Worm (Caenorhabditis elegans) whole organism, L1 larva: ENCODE data around the gene W06B4.1.

ENCODE experiments used
- C04F5.9 ChIP-seq: sonication (generic microtip); optimal IDR thresholded peaks from 2 replicates; lab custom pipeline; 2016; ENCODE audit warnings: missing genetic modification characterization, missing compliant biosample characterization
- F16B12.6 ChIP-seq: fragments of 150-350 bp; optimal IDR thresholded peaks from 2 replicates; lab custom pipeline; 2014; ENCODE audit warnings: missing biosample characterization, missing genetic modification characterization
- alr-1 ChIP-seq: fragments of 200-800 bp; sonication (Bioruptor generic); optimal IDR thresholded peaks from 2 replicates; lab custom pipeline; 2018; ENCODE audit warnings: borderline replicate concordance, mild to moderate bottlenecking, missing genetic modification characterization, missing compliant biosample characterization
- aly-2 ChIP-seq: fragments of 150-350 bp; optimal IDR thresholded peaks from 2 replicates; lab custom pipeline; 2014; ENCODE audit warnings: missing biosample characterization, missing genetic modification characterization
- ama-1 ChIP-seq: fragments of 150-350 bp; optimal IDR thresholded peaks from 2 replicates; lab custom pipeline; 2014
- blmp-1 ChIP-seq: fragments of 150-350 bp; optimal IDR thresholded peaks from 2 replicates; lab custom pipeline; 2014; ENCODE audit warnings: missing biosample characterization, missing genetic modification characterization
- ceh-90 ChIP-seq: sonication (generic microtip); optimal IDR thresholded peaks from 2 replicates; lab custom pipeline; 2016; ENCODE audit warnings: missing genetic modification characterization, missing compliant biosample characterization
- dpl-1 ChIP-seq, 3 experiments: fragments of 150-350 bp in 2 of 3; sonication (generic microtip) in 1 of 3; optimal IDR thresholded peaks; 2 replicates each; lab custom pipeline; 2014 to 2017; ENCODE audit warnings: missing biosample characterization in 3 of 3, missing genetic modification characterization in 3 of 3, missing genetic modification reagents in 3 of 3
- efl-1 ChIP-seq, 4 experiments: fragments of 150-350 bp; optimal IDR thresholded peaks in 3 of 4; peaks in 1 of 4; 1 replicate in 1 of 4; 2 replicates in 3 of 4; lab custom pipeline; 2014; ENCODE audit warnings: missing biosample characterization in 2 of 4, missing genetic modification characterization in 2 of 4, missing genetic modification reagents in 2 of 4
- egl-13 ChIP-seq: sonication (generic microtip); optimal IDR thresholded peaks from 2 replicates; lab custom pipeline; 2016; ENCODE audit warnings: missing genotype, missing genetic modification reagents, missing genetic modification characterization, missing compliant biosample characterization
- egl-27 ChIP-seq, 2 experiments: fragments of 150-350 bp in 1 of 2; sonication (generic microtip); optimal IDR thresholded peaks; 3 replicates each; lab custom pipeline; 2017 to 2018; ENCODE audit warnings: missing biosample characterization in 2 of 2, missing genetic modification characterization in 2 of 2, missing genetic modification reagents in 2 of 2
- fkh-8 ChIP-seq: sonication (generic microtip); optimal IDR thresholded peaks from 2 replicates; lab custom pipeline; 2016; ENCODE audit warnings: mild to moderate bottlenecking, missing genetic modification characterization, missing compliant biosample characterization
- grh-1 ChIP-seq: fragments of 200-800 bp; sonication (Bioruptor generic); IDR thresholded peaks from 2 replicates; pipeline ENCODE4 v1.3.6; 2022; ENCODE audit warnings: missing genetic modification reagents, missing genetic modification characterization, missing compliant biosample characterization
- jun-1 ChIP-seq: fragments of 150-350 bp; optimal IDR thresholded peaks from 2 replicates; lab custom pipeline; 2014; ENCODE audit warnings: missing biosample characterization, missing genetic modification reagents, missing genetic modification characterization
- lin-13 ChIP-seq: fragments of 150-350 bp; optimal IDR thresholded peaks from 2 replicates; lab custom pipeline; 2014; ENCODE audit warnings: missing biosample characterization, missing genetic modification reagents, missing genetic modification characterization
- lin-14 ChIP-seq: fragments of 200-800 bp; sonication (Bioruptor generic); optimal IDR thresholded peaks from 2 replicates; lab custom pipeline; 2018; ENCODE audit warnings: mild to moderate bottlenecking, missing genetic modification characterization, moderate library complexity, missing compliant biosample characterization
- lin-15B ChIP-seq: fragments of 150-350 bp; sonication (generic microtip); optimal IDR thresholded peaks from 3 replicates; lab custom pipeline; 2014; ENCODE audit warnings: missing biosample characterization, missing genetic modification characterization
- lin-35 ChIP-seq, 2 experiments: fragments of 150-350 bp; optimal IDR thresholded peaks; 2 replicates each; lab custom pipeline; 2014; ENCODE audit warnings: missing biosample characterization in 2 of 2, missing genetic modification characterization in 2 of 2, missing genetic modification reagents in 2 of 2
- lsy-2 ChIP-seq, 2 experiments: fragments of 150-350 bp; optimal IDR thresholded peaks; 2 replicates each; lab custom pipeline; 2014; ENCODE audit warnings: missing biosample characterization in 2 of 2, missing genetic modification characterization in 2 of 2
- mef-2 ChIP-seq: fragments of 150-350 bp; optimal IDR thresholded peaks from 2 replicates; lab custom pipeline; 2014; ENCODE audit warnings: missing biosample characterization, missing genetic modification characterization
- nhr-12 ChIP-seq: sonication (generic microtip); optimal IDR thresholded peaks from 2 replicates; lab custom pipeline; 2017; ENCODE audit warnings: missing biosample characterization, missing genetic modification characterization
- nhr-19 ChIP-seq: fragments of 200-800 bp; sonication (Bioruptor generic); conservative IDR thresholded peaks from 2 replicates; pipeline ENCODE4 v1.3.6; 2022; ENCODE audit warnings: missing genetic modification characterization, missing compliant biosample characterization
- nhr-20 ChIP-seq: sonication (generic microtip); optimal IDR thresholded peaks from 2 replicates; lab custom pipeline; 2016; ENCODE audit warnings: mild to moderate bottlenecking, missing genetic modification characterization, missing compliant biosample characterization
- nhr-71 ChIP-seq: sonication (generic microtip); optimal IDR thresholded peaks from 2 replicates; lab custom pipeline; 2016; ENCODE audit warnings: mild to moderate bottlenecking, missing genetic modification characterization, moderate library complexity, missing compliant biosample characterization
- nhr-77 ChIP-seq: fragments of 150-350 bp; optimal IDR thresholded peaks from 2 replicates; lab custom pipeline; 2014; ENCODE audit warnings: missing biosample characterization, missing genetic modification characterization
- nhr-84 ChIP-seq: sonication (generic microtip); optimal IDR thresholded peaks from 2 replicates; lab custom pipeline; 2017; ENCODE audit warnings: missing biosample characterization, missing genetic modification characterization
- nhr-90 ChIP-seq: sonication (generic microtip); optimal IDR thresholded peaks from 2 replicates; lab custom pipeline; 2016; ENCODE audit warnings: mild to moderate bottlenecking, missing genetic modification characterization, missing compliant biosample characterization; ENCODE audit not compliant: poor library complexity
- pax-3 ChIP-seq: fragments of 200-800 bp; sonication (Bioruptor generic); optimal IDR thresholded peaks from 2 replicates; lab custom pipeline; 2018; ENCODE audit warnings: mild to moderate bottlenecking, missing genetic modification characterization, moderate library complexity, missing compliant biosample characterization
- pqm-1 ChIP-seq: sonication (generic microtip); optimal IDR thresholded peaks from 3 replicates; lab custom pipeline; 2017; ENCODE audit warnings: missing biosample characterization, missing genetic modification characterization
- rnt-1 ChIP-seq: sonication (generic microtip); optimal IDR thresholded peaks from 2 replicates; lab custom pipeline; 2016; ENCODE audit warnings: mild to moderate bottlenecking, missing genetic modification characterization, moderate library complexity, missing compliant biosample characterization
- snpc-4 ChIP-seq: fragments of 150-350 bp; optimal IDR thresholded peaks from 2 replicates; lab custom pipeline; 2014; ENCODE audit warnings: missing biosample characterization, missing genetic modification characterization
- snu-23 ChIP-seq: sonication (generic microtip); optimal IDR thresholded peaks from 2 replicates; lab custom pipeline; 2016; ENCODE audit warnings: missing genetic modification characterization, missing compliant biosample characterization
- sptf-1 ChIP-seq: fragments of 150-350 bp; optimal IDR thresholded peaks from 2 replicates; lab custom pipeline; 2014; ENCODE audit warnings: missing biosample characterization, missing genetic modification characterization
- swsn-7 ChIP-seq: sonication (generic microtip); optimal IDR thresholded peaks from 2 replicates; lab custom pipeline; 2016; ENCODE audit warnings: missing genetic modification characterization, missing compliant biosample characterization
- tbx-2 ChIP-seq: sonication (generic microtip); optimal IDR thresholded peaks from 2 replicates; lab custom pipeline; 2016; ENCODE audit warnings: missing genetic modification characterization, missing compliant biosample characterization
- unc-130 ChIP-seq: fragments of 150-350 bp; optimal IDR thresholded peaks from 2 replicates; lab custom pipeline; 2017; ENCODE audit warnings: missing biosample characterization, missing genetic modification characterization, inconsistent platforms
- unc-98 ChIP-seq: fragments of 200-800 bp; sonication (Bioruptor generic); IDR thresholded peaks from 2 replicates; pipeline ENCODE4 v1.3.6; 2022; ENCODE audit warnings: missing genetic modification characterization, missing compliant biosample characterization
- vab-15 ChIP-seq: sonication (generic microtip); optimal IDR thresholded peaks from 2 replicates; lab custom pipeline; 2017; ENCODE audit warnings: missing genotype, mild to moderate bottlenecking, missing genetic modification characterization, missing compliant biosample characterization
- zag-1 ChIP-seq: fragments of 150-350 bp; optimal IDR thresholded peaks from 2 replicates; lab custom pipeline; 2014; ENCODE audit warnings: missing biosample characterization, missing genetic modification characterization
- ztf-11 ChIP-seq, 2 experiments: sonication (generic microtip); optimal IDR thresholded peaks; 2 replicates each; lab custom pipeline; 2016 to 2017; ENCODE audit warnings: missing genetic modification characterization in 2 of 2, missing biosample characterization in 1 of 2, missing compliant biosample characterization in 1 of 2
- ztf-4 ChIP-seq: fragments of 150-350 bp; optimal IDR thresholded peaks from 2 replicates; lab custom pipeline; 2014; ENCODE audit warnings: missing biosample characterization, missing genetic modification characterization

W06B4.1 gene

DNA sequence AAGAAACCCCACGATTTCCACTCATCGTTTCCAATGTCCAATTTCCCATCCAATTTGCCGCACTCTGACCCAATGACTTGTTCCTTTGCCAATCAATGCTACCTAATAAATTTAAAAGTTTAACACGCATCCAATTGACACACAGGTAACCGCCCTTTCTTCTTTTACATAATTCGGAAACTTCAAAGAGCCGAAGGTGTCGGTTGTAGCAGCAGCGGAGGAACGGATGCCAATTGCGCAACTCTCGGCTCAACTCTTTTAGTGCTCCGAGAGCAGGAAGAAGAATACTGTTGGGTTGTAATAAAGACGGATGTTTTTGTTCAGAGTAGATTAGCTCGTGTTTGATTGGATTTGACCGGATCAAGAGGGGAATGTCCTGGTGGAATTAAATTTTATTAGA is 45.9 kb downstream of the W06B4.1 start:
- no peak for TF ChIP-seq egl-27 (tag; optimal IDR thresholded peaks at IDR 0.05; lab: Kevin White, UChicago)
- no peak for TF ChIP-seq lin-35 (GFP tag; optimal IDR thresholded peaks at IDR 0.05; lab: Kevin White, UChicago)
- TF ChIP-seq blmp-1 (tag; lab: Kevin White, UChicago) = no peak
- TF ChIP-seq jun-1 = no peak
- TF ChIP-seq nhr-84 (tag; lab: Kevin White, UChicago) = no peak
- TF ChIP-seq lin-13 (GFP tag; lab: Kevin White, UChicago) = no peak
- TF ChIP-seq F16B12.6 (tag; lab: Kevin White, UChicago) = no peak
- no peak for TF ChIP-seq nhr-19 (GFP tag; lab: Robert Waterston, UW)
- no peak for TF ChIP-seq lin-15B (tag; lab: Kevin White, UChicago)
- no peak for TF ChIP-seq aly-2
- TF ChIP-seq tbx-2 (tag; lab: Kevin White, UChicago) = no peak
- no peak for TF ChIP-seq zag-1
- no peak for TF ChIP-seq ztf-4 (tag; lab: Kevin White, UChicago)
- TF ChIP-seq unc-98 (GFP tag; lab: Robert Waterston, UW) = no peak
- no peak for TF ChIP-seq fkh-8
- TF ChIP-seq, all 84 proteins: peak for 0

DNA sequence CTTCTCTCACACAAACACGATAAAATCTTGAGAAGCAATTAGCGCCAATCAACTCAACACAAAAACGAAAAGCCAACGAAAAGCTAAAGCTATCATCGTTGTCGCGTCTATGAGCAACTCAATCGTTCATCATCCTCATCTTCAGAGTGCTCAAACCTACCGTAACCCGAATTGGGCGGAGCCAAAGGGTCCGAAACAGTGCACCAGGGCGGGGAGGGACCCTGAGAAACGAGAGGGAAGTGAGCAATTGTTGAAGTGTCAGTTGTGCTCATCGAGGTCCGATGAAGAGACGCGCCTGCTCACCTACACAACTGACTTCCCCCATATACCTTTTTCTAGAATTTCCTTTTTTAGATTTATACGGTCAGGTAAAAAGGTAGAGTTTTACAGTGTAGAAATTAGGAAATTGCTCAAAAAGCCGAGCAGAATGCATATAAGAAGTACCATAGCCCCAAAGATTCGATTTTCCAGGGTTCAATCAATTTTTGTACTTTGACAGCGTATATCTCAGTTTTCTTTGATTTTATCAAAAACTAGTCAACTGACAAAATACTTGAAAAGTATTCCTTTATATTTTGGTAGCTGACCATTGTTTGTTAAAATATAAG is 47.0 kb downstream of the W06B4.1 start, which contains the start of gene hlh-1:
Gene hlh-1 (plus strand): TSS at position 275 of the 608 bp plus-strand sequence.
- TF ChIP-seq dpl-1 (GFP tag; optimal IDR thresholded peaks at IDR 0.05; lab: Kevin White, UChicago) (no peak), nhr-12 (no peak), efl-1 (optimal IDR thresholded peaks at IDR 0.05; lab: Kevin White, UChicago) (peak; percentile 16 to 18), efl-1 (GFP tag; optimal IDR thresholded peaks at IDR 0.05 in 1 of 2; lab: Kevin White, UChicago) (no peak), sptf-1 (tag; lab: Kevin White, UChicago) (no peak), lin-15B (tag; lab: Kevin White, UChicago) (no peak), unc-98 (GFP tag; lab: Robert Waterston, UW) (no peak), nhr-19 (GFP tag; lab: Robert Waterston, UW) (peak; percentile 57), lin-13 (GFP tag; lab: Kevin White, UChicago) (peak; percentile 4), nhr-20 (peak; percentile 21), unc-130 (tag; lab: Kevin White, UChicago) (peak; percentile 15), ama-1 (lab: Kevin White, UChicago) (no peak), alr-1 (tag; lab: Kevin White, UChicago) (no peak), grh-1 (GFP tag; lab: Robert Waterston, UW) (no peak), lin-35 (GFP tag; optimal IDR thresholded peaks at IDR 0.05; lab: Kevin White, UChicago) (no peak), vab-15 (peak; percentile 31), snu-23 (GFP tag; lab: Kevin White, UChicago) (peak; percentile 53), ceh-90 (tag; lab: Kevin White, UChicago) (no peak), lin-14 (GFP tag; lab: Kevin White, UChicago) (peak; percentile 72), pax-3 (tag; lab: Kevin White, UChicago) (no peak), nhr-71 (tag; lab: Kevin White, UChicago) (peak; percentile 79), mef-2 (tag; lab: Kevin White, UChicago) (no peak), ztf-11 (tag; optimal IDR thresholded peaks at IDR 0.05; lab: Kevin White, UChicago) (no peak), lsy-2 (tag; optimal IDR thresholded peaks at IDR 0.05; lab: Kevin White, UChicago) (peak; percentile 77 to 94), swsn-7 (peak; percentile 23), egl-13 (tag; lab: Kevin White, UChicago) (no peak), C04F5.9 (no peak), nhr-90 (tag; lab: Kevin White, UChicago) (no peak), snpc-4 (tag; lab: Kevin White, UChicago) (no peak), rnt-1 (tag; lab: Kevin White, UChicago) (peak; percentile 82), nhr-77 (tag; lab: Kevin White, UChicago) (no peak), tbx-2 (tag; lab: Kevin White, UChicago) (peak; percentile 18), pqm-1 (tag; lab: Kevin White, UChicago) (no peak), nhr-84 (tag; lab: Kevin White, UChicago) (no peak)
- TF ChIP-seq, all 84 proteins: peak for 13
